Worm (Caenorhabditis elegans) whole organism, late embryonic: ENCODE measurements around the gene nlp-18.

ENCODE experiments used
- F13H6.1 ChIP-seq: sonication (generic microtip); optimal IDR thresholded peaks from 2 replicates; lab custom pipeline; 2016; ENCODE audit warnings: missing genetic modification characterization, missing compliant biosample characterization
- fkh-10 ChIP-seq: fragments of 150-350 bp; optimal IDR thresholded peaks from 2 replicates; lab custom pipeline; 2014; ENCODE audit warnings: missing biosample characterization, missing genetic modification reagents, missing genetic modification characterization

DNA sequence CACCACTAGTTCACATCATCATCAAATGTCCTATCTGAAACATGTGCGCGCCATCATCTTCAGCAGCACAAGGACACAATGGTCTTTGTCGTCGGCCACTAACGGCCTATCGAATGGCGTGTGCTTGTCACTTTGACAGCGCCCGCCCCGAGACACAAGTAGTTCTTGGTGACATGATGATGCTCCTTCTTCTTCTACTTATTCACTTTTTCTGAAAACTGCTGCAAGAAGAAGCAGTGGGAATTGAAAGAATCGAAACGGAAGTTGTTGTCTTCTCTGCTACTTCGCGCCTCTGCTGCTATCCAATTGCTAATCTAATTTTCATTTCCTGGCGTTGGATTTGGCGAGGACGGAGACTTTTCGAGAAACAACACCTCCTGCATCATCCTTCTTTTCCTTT is 25.8 kb downstream of the nlp-18 start:
- TF ChIP-seq F13H6.1 (tag; lab: Kevin White, UChicago) (no peak), fkh-10 (GFP tag; lab: Kevin White, UChicago) (no peak)
